Comparison of ENCODE assay signal across 3 fruit fly cellular contexts in genomic region chr3R:26056381-26056780, dm6.
A peak's percentile ranks its signal among the peaks of the same experiment; 100 is the strongest.
TF ChIP-seq lines count a peak whose summit lies in the region.

TSS of gene Sld5 (minus strand) at chr3R:26056547.
TSS of gene CG14543 (plus strand) at chr3R:26056630.

TF ChIP-seq in whole organism, embryonic, 481 proteins besides CTCF, POLR2A, EP300 and RAD21 (continued from another document and continues in another):
- TF ChIP-seq CG15514 (GFP tag; optimal IDR thresholded peaks at IDR 0.05; lab: Kevin White, UChicago) (no peak), amos (GFP tag; IDR thresholded peaks at IDR 0.05; lab: Robert Waterston, UW; ENCODE audit: partially characterized antibody) (peak; percentile 27; the same call in 1 of the 2 replicates), Nf-YC (tag; optimal IDR thresholded peaks at IDR 0.05; lab: Kevin White, UChicago) (peak; percentile 12), CG14710 (tag; optimal IDR thresholded peaks at IDR 0.05; lab: Kevin White, UChicago) (peak; percentile 13), YL-1 (GFP tag; optimal IDR thresholded peaks at IDR 0.05; lab: Kevin White, UChicago) (peak; percentile 45), Trl (optimal IDR thresholded peaks at IDR 0.05; lab: Kevin White, UChicago) (no peak), Trl (GFP tag; optimal IDR thresholded peaks at IDR 0.05; lab: Kevin White, UChicago) (peak; percentile 30), mam (GFP tag; optimal IDR thresholded peaks at IDR 0.05; lab: Kevin White, UChicago) (peak; percentile 18), ken (GFP tag; IDR thresholded peaks at IDR 0.05; lab: Robert Waterston, UW) (0 out of 3 replicates have a peak, but pooled peaks have one; percentile 34), CG11696 (GFP tag; IDR thresholded peaks at IDR 0.05; lab: Robert Waterston, UW) (no peak), bigmax (GFP tag; optimal IDR thresholded peaks at IDR 0.05; lab: Kevin White, UChicago) (peak; percentile 35), CG12299 (tag; optimal IDR thresholded peaks at IDR 0.05; lab: Kevin White, UChicago) (no peak), Myb (GFP tag; optimal IDR thresholded peaks at IDR 0.05; lab: Kevin White, UChicago) (peak; percentile 64), CG17361 (GFP tag; IDR thresholded peaks at IDR 0.05; lab: Robert Waterston, UW) (0 out of 3 replicates have a peak, but pooled peaks have one; percentile 14), Sin3A (optimal IDR thresholded peaks at IDR 0.05; lab: Kevin White, UChicago) (peak; percentile 16), mld (GFP tag; IDR thresholded peaks at IDR 0.05; lab: Robert Waterston, UW; ENCODE audit: partially characterized antibody) (0 out of 3 replicates have a peak, but pooled peaks have one; percentile 9), cwo (GFP tag; optimal IDR thresholded peaks at IDR 0.05; lab: Kevin White, UChicago) (no peak), Antp (GFP tag; optimal IDR thresholded peaks at IDR 0.05; lab: Kevin White, UChicago) (peak; percentile 39), trem (tag; optimal IDR thresholded peaks at IDR 0.05; lab: Kevin White, UChicago) (peak; percentile 7), CG9932 (GFP tag; IDR thresholded peaks at IDR 0.05; lab: Robert Waterston, UW) (peak; percentile 37; the same call in 1 of the 2 replicates), dysf (GFP tag; IDR thresholded peaks at IDR 0.05; lab: Robert Waterston, UW) (peak; percentile 54; the same call in 2 of the 3 replicates), Hsf (GFP tag; optimal IDR thresholded peaks at IDR 0.05; lab: Kevin White, UChicago) (peak; percentile 20), CG12769 (tag; optimal IDR thresholded peaks at IDR 0.05; lab: Kevin White, UChicago) (peak; percentile 17), Fer2 (tag; optimal IDR thresholded peaks at IDR 0.05; lab: Kevin White, UChicago) (no peak), CG17829 (tag; optimal IDR thresholded peaks at IDR 0.05; lab: Kevin White, UChicago) (peak; percentile 20), Bgb (GFP tag; IDR thresholded peaks at IDR 0.05; lab: Robert Waterston, UW; ENCODE audit: partially characterized antibody) (peak; percentile 36; the same call in 1 of the 2 replicates), sd (tag; optimal IDR thresholded peaks at IDR 0.05; lab: Kevin White, UChicago) (peak; percentile 60), Sry-δ (GFP tag; optimal IDR thresholded peaks at IDR 0.05; lab: Kevin White, UChicago) (peak; percentile 40), E2f2 (GFP tag; IDR thresholded peaks at IDR 0.05; lab: Robert Waterston, UW) (peak; percentile 78), sob (GFP tag; IDR thresholded peaks at IDR 0.05; lab: Robert Waterston, UW) (peak; percentile 48; the same call in 1 of the 2 replicates), gro (GFP tag; optimal IDR thresholded peaks at IDR 0.05; lab: Kevin White, UChicago) (peak; percentile 80), CG2116 (GFP tag; optimal IDR thresholded peaks at IDR 0.05; lab: Kevin White, UChicago) (peak; percentile 14), Scr (GFP tag; IDR thresholded peaks at IDR 0.05; lab: Robert Waterston, UW; ENCODE audit: partially characterized antibody) (0 out of 2 replicates have a peak, but pooled peaks have one; percentile 13), CG5953 (GFP tag; IDR thresholded peaks at IDR 0.05; lab: Robert Waterston, UW) (no peak), Dp (GFP tag; optimal IDR thresholded peaks at IDR 0.05; lab: Kevin White, UChicago) (peak; percentile 67), unc-4 (GFP tag; IDR thresholded peaks at IDR 0.05; lab: Robert Waterston, UW; ENCODE audit: partially characterized antibody) (0 out of 2 replicates have a peak, but pooled peaks have one; percentile 25), NK7.1 (GFP tag; optimal IDR thresholded peaks at IDR 0.05; lab: Kevin White, UChicago) (no peak), CG8944 (GFP tag; optimal IDR thresholded peaks at IDR 0.05; lab: Kevin White, UChicago) (no peak), phol (tag; optimal IDR thresholded peaks at IDR 0.05; lab: Kevin White, UChicago) (peak; percentile 40), CrebB (tag; optimal IDR thresholded peaks at IDR 0.05; lab: Kevin White, UChicago) (no peak)

TF ChIP-seq in whole organism, prepupa, 60 proteins besides CTCF, POLR2A, EP300 and RAD21 (continued from another document):
- TF ChIP-seq Gug (GFP tag; IDR thresholded peaks at IDR 0.05; lab: Robert Waterston, UW) (no peak), fd59A (GFP tag; optimal IDR thresholded peaks at IDR 0.05; lab: Kevin White, UChicago) (no peak), Smox (GFP tag; optimal IDR thresholded peaks at IDR 0.05; lab: Kevin White, UChicago) (no peak), OdsH (GFP tag; optimal IDR thresholded peaks at IDR 0.05; lab: Kevin White, UChicago) (no peak), Hr39 (GFP tag; optimal IDR thresholded peaks at IDR 0.05; lab: Kevin White, UChicago) (no peak), CG6163 (GFP tag; IDR thresholded peaks at IDR 0.05; lab: Robert Waterston, UW) (0 out of 3 replicates have a peak, but pooled peaks have one; percentile 23)

TF ChIP-seq in whole organism, wandering third instar larva, 38 proteins besides CTCF, POLR2A, EP300 and RAD21 (continued from another document):
- no peak for TF ChIP-seq Hr83 (GFP tag; optimal IDR thresholded peaks at IDR 0.05; lab: Kevin White, UChicago; ENCODE audit: poor library complexity, severe bottlenecking)
- TF ChIP-seq rgr (GFP tag; optimal IDR thresholded peaks at IDR 0.05; lab: Kevin White, UChicago): peak; percentile 42
- peak; percentile 10 for TF ChIP-seq br (GFP tag; optimal IDR thresholded peaks at IDR 0.05; lab: Kevin White, UChicago)
- TF ChIP-seq sage (GFP tag; optimal IDR thresholded peaks at IDR 0.05; lab: Kevin White, UChicago): no peak
- TF ChIP-seq h (GFP tag; optimal IDR thresholded peaks at IDR 0.05; lab: Kevin White, UChicago): peak; percentile 38
- no peak for TF ChIP-seq CrebA (GFP tag; optimal IDR thresholded peaks at IDR 0.05; lab: Kevin White, UChicago; ENCODE audit: borderline replicate concordance)
- no peak for TF ChIP-seq Dfd (GFP tag; optimal IDR thresholded peaks at IDR 0.05; lab: Kevin White, UChicago)
- no peak for TF ChIP-seq ey (GFP tag; optimal IDR thresholded peaks at IDR 0.05; lab: Kevin White, UChicago)
